Worm (Caenorhabditis elegans) whole organism, L1 larva: Measurements from ENCODE around the gene K08F9.1.

Source experiments
- C04F5.9 ChIP-seq: sonication (generic microtip); optimal IDR thresholded peaks from 2 replicates; lab custom pipeline; 2016; ENCODE audit warnings: missing genetic modification characterization, missing compliant biosample characterization
- C16A3.4 ChIP-seq: fragments of 150-350 bp; optimal IDR thresholded peaks from 2 replicates; lab custom pipeline; 2014; ENCODE audit warnings: missing biosample characterization, missing genetic modification characterization
- aha-1 ChIP-seq: fragments of 150-350 bp; optimal IDR thresholded peaks from 2 replicates; lab custom pipeline; 2014; ENCODE audit warnings: missing biosample characterization, missing genetic modification characterization
- aly-2 ChIP-seq: fragments of 150-350 bp; optimal IDR thresholded peaks from 2 replicates; lab custom pipeline; 2014; ENCODE audit warnings: missing biosample characterization, missing genetic modification characterization
- ama-1 ChIP-seq: fragments of 150-350 bp; optimal IDR thresholded peaks from 2 replicates; lab custom pipeline; 2014
- ceh-63 ChIP-seq: fragments of 200-800 bp; sonication (Bioruptor generic); optimal IDR thresholded peaks from 2 replicates; lab custom pipeline; 2018; ENCODE audit warnings: mild to moderate bottlenecking, missing genetic modification characterization, missing compliant biosample characterization
- ces-1 ChIP-seq: fragments of 150-350 bp; optimal IDR thresholded peaks from 2 replicates; lab custom pipeline; 2014; ENCODE audit warnings: missing biosample characterization, missing genetic modification reagents, missing genetic modification characterization
- dpl-1 ChIP-seq, 3 experiments: fragments of 150-350 bp in 2 of 3; sonication (generic microtip) in 1 of 3; optimal IDR thresholded peaks; 2 replicates each; lab custom pipeline; 2014 to 2017; ENCODE audit warnings: missing biosample characterization in 3 of 3, missing genetic modification characterization in 3 of 3, missing genetic modification reagents in 3 of 3
- dsc-1 ChIP-seq: sonication (generic microtip); optimal IDR thresholded peaks from 2 replicates; lab custom pipeline; 2016; ENCODE audit warnings: mild to moderate bottlenecking, missing genetic modification characterization, missing compliant biosample characterization
- efl-3 ChIP-seq: fragments of 200-800 bp; sonication (Bioruptor generic); optimal IDR thresholded peaks from 2 replicates; lab custom pipeline; 2018; ENCODE audit warnings: mild to moderate bottlenecking, missing genetic modification characterization, missing compliant biosample characterization
- egl-13 ChIP-seq: sonication (generic microtip); optimal IDR thresholded peaks from 2 replicates; lab custom pipeline; 2016; ENCODE audit warnings: missing genotype, missing genetic modification reagents, missing genetic modification characterization, missing compliant biosample characterization
- elt-2 ChIP-seq: sonication (generic microtip); optimal IDR thresholded peaks from 2 replicates; lab custom pipeline; 2016; ENCODE audit warnings: missing genetic modification characterization, mild to moderate bottlenecking, inconsistent platforms, missing compliant biosample characterization, missing genetic modification reagents
- fkh-4 ChIP-seq: sonication (generic microtip); optimal IDR thresholded peaks from 2 replicates; lab custom pipeline; 2016; ENCODE audit warnings: missing compliant biosample characterization, missing genetic modification characterization, borderline replicate concordance
- fkh-8 ChIP-seq: sonication (generic microtip); optimal IDR thresholded peaks from 2 replicates; lab custom pipeline; 2016; ENCODE audit warnings: mild to moderate bottlenecking, missing genetic modification characterization, missing compliant biosample characterization
- fos-1 ChIP-seq: fragments of 150-350 bp; optimal IDR thresholded peaks from 2 replicates; lab custom pipeline; 2014; ENCODE audit warnings: missing biosample characterization, missing genetic modification characterization
- hlh-17 ChIP-seq: fragments of 200-800 bp; sonication (Bioruptor generic); optimal IDR thresholded peaks from 2 replicates; lab custom pipeline; 2018; ENCODE audit warnings: missing genetic modification characterization, mild to moderate bottlenecking, missing compliant biosample characterization, moderate library complexity, borderline replicate concordance
- hlh-4 ChIP-seq: sonication (generic microtip); optimal IDR thresholded peaks from 2 replicates; lab custom pipeline; 2016; ENCODE audit warnings: mild to moderate bottlenecking, missing genetic modification characterization, missing compliant biosample characterization
- hpl-2 ChIP-seq: fragments of 150-350 bp; optimal IDR thresholded peaks from 2 replicates; lab custom pipeline; 2014; ENCODE audit warnings: missing biosample characterization, missing genetic modification reagents, missing genetic modification characterization
- irx-1 ChIP-seq: sonication (generic microtip); optimal IDR thresholded peaks from 2 replicates; lab custom pipeline; 2016; ENCODE audit warnings: missing genetic modification characterization, missing compliant biosample characterization
- isw-1 ChIP-seq: fragments of 200-800 bp; sonication (Bioruptor generic); IDR thresholded peaks from 2 replicates; pipeline ENCODE4 v1.3.6; 2022; ENCODE audit warnings: missing genetic modification characterization, missing compliant biosample characterization
- jun-1 ChIP-seq: fragments of 150-350 bp; optimal IDR thresholded peaks from 2 replicates; lab custom pipeline; 2014; ENCODE audit warnings: missing biosample characterization, missing genetic modification reagents, missing genetic modification characterization
- lin-14 ChIP-seq: fragments of 200-800 bp; sonication (Bioruptor generic); optimal IDR thresholded peaks from 2 replicates; lab custom pipeline; 2018; ENCODE audit warnings: mild to moderate bottlenecking, missing genetic modification characterization, moderate library complexity, missing compliant biosample characterization
- lin-15B ChIP-seq: fragments of 150-350 bp; sonication (generic microtip); optimal IDR thresholded peaks from 3 replicates; lab custom pipeline; 2014; ENCODE audit warnings: missing biosample characterization, missing genetic modification characterization
- lin-35 ChIP-seq, 2 experiments: fragments of 150-350 bp; optimal IDR thresholded peaks; 2 replicates each; lab custom pipeline; 2014; ENCODE audit warnings: missing biosample characterization in 2 of 2, missing genetic modification characterization in 2 of 2, missing genetic modification reagents in 2 of 2
- mab-9 ChIP-seq: fragments of 200-800 bp; sonication (Bioruptor generic); IDR thresholded peaks from 2 replicates; pipeline ENCODE4 v1.3.6; 2022; ENCODE audit warnings: missing genetic modification reagents, missing genetic modification characterization, missing compliant biosample characterization
- mdl-1 ChIP-seq, 2 experiments: fragments of 150-350 bp; optimal IDR thresholded peaks; 2 replicates each; lab custom pipeline; 2014 to 2017; ENCODE audit warnings: missing biosample characterization in 2 of 2, missing genetic modification characterization in 2 of 2, inconsistent platforms in 1 of 2
- nhr-11 ChIP-seq: fragments of 150-350 bp; optimal IDR thresholded peaks from 2 replicates; lab custom pipeline; 2014; ENCODE audit warnings: missing biosample characterization, missing genetic modification characterization
- nhr-12 ChIP-seq: sonication (generic microtip); optimal IDR thresholded peaks from 2 replicates; lab custom pipeline; 2017; ENCODE audit warnings: missing biosample characterization, missing genetic modification characterization
- nhr-28 ChIP-seq: fragments of 150-350 bp; optimal IDR thresholded peaks from 2 replicates; lab custom pipeline; 2014; ENCODE audit warnings: missing biosample characterization, missing genetic modification characterization
- nhr-47 ChIP-seq: sonication (generic microtip); optimal IDR thresholded peaks from 2 replicates; lab custom pipeline; 2016; ENCODE audit warnings: mild to moderate bottlenecking, missing genetic modification characterization, moderate library complexity, missing compliant biosample characterization
- nhr-71 ChIP-seq: sonication (generic microtip); optimal IDR thresholded peaks from 2 replicates; lab custom pipeline; 2016; ENCODE audit warnings: mild to moderate bottlenecking, missing genetic modification characterization, moderate library complexity, missing compliant biosample characterization
- nhr-77 ChIP-seq: fragments of 150-350 bp; optimal IDR thresholded peaks from 2 replicates; lab custom pipeline; 2014; ENCODE audit warnings: missing biosample characterization, missing genetic modification characterization
- nhr-84 ChIP-seq: sonication (generic microtip); optimal IDR thresholded peaks from 2 replicates; lab custom pipeline; 2017; ENCODE audit warnings: missing biosample characterization, missing genetic modification characterization
- nhr-85 ChIP-seq: sonication (generic microtip); peaks from one replicate; lab custom pipeline; 2016; ENCODE audit warnings: missing genetic modification characterization, inconsistent platforms, missing compliant biosample characterization
- nhr-90 ChIP-seq: sonication (generic microtip); optimal IDR thresholded peaks from 2 replicates; lab custom pipeline; 2016; ENCODE audit warnings: mild to moderate bottlenecking, missing genetic modification characterization, missing compliant biosample characterization; ENCODE audit not compliant: poor library complexity
- pag-3 ChIP-seq: sonication (generic microtip); optimal IDR thresholded peaks from 2 replicates; lab custom pipeline; 2017; ENCODE audit warnings: missing genetic modification characterization, mild to moderate bottlenecking, missing compliant biosample characterization, antibody characterized with exemption, borderline replicate concordance; ENCODE audit not compliant: insufficient read depth
- pax-3 ChIP-seq: fragments of 200-800 bp; sonication (Bioruptor generic); optimal IDR thresholded peaks from 2 replicates; lab custom pipeline; 2018; ENCODE audit warnings: mild to moderate bottlenecking, missing genetic modification characterization, moderate library complexity, missing compliant biosample characterization
- rnt-1 ChIP-seq: sonication (generic microtip); optimal IDR thresholded peaks from 2 replicates; lab custom pipeline; 2016; ENCODE audit warnings: mild to moderate bottlenecking, missing genetic modification characterization, moderate library complexity, missing compliant biosample characterization
- skn-1 ChIP-seq: fragments of 150-350 bp; optimal IDR thresholded peaks from 2 replicates; lab custom pipeline; 2014; ENCODE audit warnings: missing biosample characterization, missing genetic modification characterization
- sptf-1 ChIP-seq: fragments of 150-350 bp; optimal IDR thresholded peaks from 2 replicates; lab custom pipeline; 2014; ENCODE audit warnings: missing biosample characterization, missing genetic modification characterization
- swsn-7 ChIP-seq: sonication (generic microtip); optimal IDR thresholded peaks from 2 replicates; lab custom pipeline; 2016; ENCODE audit warnings: missing genetic modification characterization, missing compliant biosample characterization
- unc-130 ChIP-seq: fragments of 150-350 bp; optimal IDR thresholded peaks from 2 replicates; lab custom pipeline; 2017; ENCODE audit warnings: missing biosample characterization, missing genetic modification characterization, inconsistent platforms
- unc-62 ChIP-seq: fragments of 150-350 bp; optimal IDR thresholded peaks from 2 replicates; lab custom pipeline; 2014; ENCODE audit warnings: missing biosample characterization, missing genetic modification reagents, missing genetic modification characterization
- unc-98 ChIP-seq: fragments of 200-800 bp; sonication (Bioruptor generic); IDR thresholded peaks from 2 replicates; pipeline ENCODE4 v1.3.6; 2022; ENCODE audit warnings: missing genetic modification characterization, missing compliant biosample characterization
- vab-15 ChIP-seq: sonication (generic microtip); optimal IDR thresholded peaks from 2 replicates; lab custom pipeline; 2017; ENCODE audit warnings: missing genotype, mild to moderate bottlenecking, missing genetic modification characterization, missing compliant biosample characterization
- xbp-1 ChIP-seq: sonication (generic microtip); optimal IDR thresholded peaks from 2 replicates; lab custom pipeline; 2016; ENCODE audit warnings: missing genetic modification characterization, missing compliant biosample characterization
- ztf-11 ChIP-seq, 2 experiments: sonication (generic microtip); optimal IDR thresholded peaks; 2 replicates each; lab custom pipeline; 2016 to 2017; ENCODE audit warnings: missing genetic modification characterization in 2 of 2, missing biosample characterization in 1 of 2, missing compliant biosample characterization in 1 of 2
- ztf-4 ChIP-seq: fragments of 150-350 bp; optimal IDR thresholded peaks from 2 replicates; lab custom pipeline; 2014; ENCODE audit warnings: missing biosample characterization, missing genetic modification characterization

Gene K08F9.1

DNA sequence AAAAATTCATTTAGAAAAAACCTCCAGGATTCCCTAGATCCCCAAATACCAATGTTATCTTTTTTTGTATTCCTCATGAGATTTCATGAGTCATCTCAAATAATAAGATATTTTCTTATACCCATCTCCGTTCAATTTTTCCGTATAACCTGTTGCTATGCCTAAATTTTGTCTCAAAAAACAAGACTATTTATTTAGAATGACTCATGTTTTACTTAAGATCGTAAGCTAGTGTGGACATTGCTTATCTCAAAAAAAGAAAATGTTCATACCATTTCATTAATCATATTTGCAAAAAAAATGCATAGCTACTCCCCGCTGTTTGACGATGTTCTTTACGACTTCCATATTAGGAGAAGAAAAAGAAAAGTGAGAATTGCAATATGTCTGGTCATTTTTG lies 2.9 kb downstream of the K08F9.1 start, which contains the start of gene K08F9.3:
Gene K08F9.3, plus strand, starts transcription at position 301 of the 400 bp plus-strand sequence.
- TF ChIP-seq dsc-1 (tag; lab: Kevin White, UChicago) (no peak), fkh-4 (tag; lab: Kevin White, UChicago) (no peak), lin-14 (GFP tag; lab: Kevin White, UChicago) (no peak), ztf-11 (tag; optimal IDR thresholded peaks at IDR 0.05; lab: Kevin White, UChicago) (no peak), nhr-12 (tag; lab: Kevin White, UChicago) (no peak), ama-1 (lab: Kevin White, UChicago) (no peak), unc-130 (tag; lab: Kevin White, UChicago) (no peak), ceh-63 (no peak), efl-3 (GFP tag; lab: Kevin White, UChicago) (no peak), hlh-17 (no peak), rnt-1 (tag; lab: Kevin White, UChicago) (no peak), fos-1 (tag; lab: Kevin White, UChicago) (no peak), ces-1 (no peak), nhr-47 (tag; lab: Kevin White, UChicago) (no peak), xbp-1 (tag; lab: Kevin White, UChicago) (no peak), mab-9 (no peak)

DNA sequence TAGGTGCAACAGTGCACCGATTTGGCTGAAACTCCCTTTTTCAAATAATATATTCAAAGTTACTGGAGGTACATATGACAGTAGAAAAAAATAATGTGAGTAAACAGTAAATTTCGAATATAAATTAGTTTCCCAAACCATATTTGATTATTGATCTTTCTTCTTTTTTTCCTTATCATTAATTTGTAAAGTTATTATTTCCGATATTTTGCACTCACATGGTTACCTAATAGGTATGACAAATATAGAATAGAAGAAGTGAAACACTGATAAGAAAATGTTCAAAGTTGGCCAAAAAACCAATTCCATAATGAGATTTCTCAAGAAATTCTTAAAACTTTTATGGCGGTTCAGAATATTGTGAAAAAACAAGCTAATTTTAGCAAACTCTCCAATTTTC lies 3.4 kb downstream of the K08F9.1 start:
- TF ChIP-seq C16A3.4 (no peak), elt-2 (tag; lab: Kevin White, UChicago) (peak; percentile 48), lin-35 (GFP tag; optimal IDR thresholded peaks at IDR 0.05; lab: Kevin White, UChicago) (peak in 1 of 2 experiments; percentile 17), ztf-4 (tag; lab: Kevin White, UChicago) (no peak), vab-15 (tag; lab: Kevin White, UChicago) (no peak)

DNA sequence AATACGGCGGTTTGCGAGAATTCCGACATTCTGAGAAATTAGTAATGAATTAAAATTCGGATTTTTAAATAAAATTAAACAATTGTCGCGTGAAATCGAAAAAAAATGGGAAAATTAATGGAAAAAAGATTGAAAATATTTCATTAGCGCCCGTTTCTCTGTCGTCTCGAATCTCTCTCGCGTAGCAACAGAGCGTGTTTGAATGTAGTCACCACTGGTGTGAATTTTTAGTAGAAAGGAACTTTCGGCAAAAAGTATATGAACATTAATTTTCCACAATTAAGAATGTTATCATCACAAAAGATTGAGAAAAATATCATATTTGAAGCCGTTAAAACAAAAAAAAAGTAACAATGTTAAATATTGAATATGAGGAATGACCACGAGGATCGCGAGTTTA lies 6.4 kb downstream of the K08F9.1 start, which contains the start of gene aipl-1:
Gene aipl-1, minus strand, starts transcription at position 30 of the 400 bp plus-strand sequence.
- TF ChIP-seq pag-3 (tag; lab: Kevin White, UChicago) (no peak), nhr-11 (tag; lab: Kevin White, UChicago) (peak; percentile 24), fkh-8 (tag; lab: Kevin White, UChicago) (peak; percentile 87), lin-15B (tag; lab: Kevin White, UChicago) (peak; percentile 94), hpl-2 (no peak), unc-98 (no peak), elt-2 (tag; lab: Kevin White, UChicago) (peak; percentile 21), aly-2 (tag; lab: Kevin White, UChicago) (no peak), sptf-1 (tag; lab: Kevin White, UChicago) (no peak), dpl-1 (GFP tag; optimal IDR thresholded peaks at IDR 0.05; lab: Kevin White, UChicago) (peak; percentile 85 to 90 (median 87)), irx-1 (tag; lab: Kevin White, UChicago) (peak; percentile 13), nhr-77 (tag; lab: Kevin White, UChicago) (peak; percentile 76), hlh-17 (no peak), fkh-4 (tag; lab: Kevin White, UChicago) (no peak), nhr-85 (tag; lab: Kevin White, UChicago) (peak; percentile 47), ces-1 (no peak), unc-130 (tag; lab: Kevin White, UChicago) (peak; percentile 76), nhr-90 (tag; lab: Kevin White, UChicago) (peak; percentile 56), nhr-12 (tag; lab: Kevin White, UChicago) (no peak), jun-1 (tag; lab: Kevin White, UChicago) (peak; percentile 41), swsn-7 (tag; lab: Kevin White, UChicago) (peak; percentile 63), C04F5.9 (tag; lab: Kevin White, UChicago) (no peak), efl-3 (GFP tag; lab: Kevin White, UChicago) (no peak), egl-13 (no peak), unc-62 (GFP tag; lab: Kevin White, UChicago) (no peak), nhr-84 (no peak), ama-1 (lab: Kevin White, UChicago) (peak; percentile 26), lin-14 (GFP tag; lab: Kevin White, UChicago) (peak; percentile 86), aha-1 (tag; lab: Kevin White, UChicago) (no peak), skn-1 (tag; lab: Kevin White, UChicago) (peak; percentile 86), nhr-71 (tag; lab: Kevin White, UChicago) (peak; percentile 87), mdl-1 (tag; optimal IDR thresholded peaks at IDR 0.05; lab: Kevin White, UChicago) (peak in 1 of 2 experiments; percentile 59), nhr-28 (tag; lab: Kevin White, UChicago) (no peak), hlh-4 (tag; lab: Kevin White, UChicago) (no peak), pax-3 (tag; lab: Kevin White, UChicago) (peak; percentile 89), isw-1 (GFP tag; lab: Robert Waterston, UW) (peak; percentile 66)
